Fruit fly (Drosophila melanogaster): ENCODE measurements around the gene dmrt99B.

The dmrt99B gene

DNA sequence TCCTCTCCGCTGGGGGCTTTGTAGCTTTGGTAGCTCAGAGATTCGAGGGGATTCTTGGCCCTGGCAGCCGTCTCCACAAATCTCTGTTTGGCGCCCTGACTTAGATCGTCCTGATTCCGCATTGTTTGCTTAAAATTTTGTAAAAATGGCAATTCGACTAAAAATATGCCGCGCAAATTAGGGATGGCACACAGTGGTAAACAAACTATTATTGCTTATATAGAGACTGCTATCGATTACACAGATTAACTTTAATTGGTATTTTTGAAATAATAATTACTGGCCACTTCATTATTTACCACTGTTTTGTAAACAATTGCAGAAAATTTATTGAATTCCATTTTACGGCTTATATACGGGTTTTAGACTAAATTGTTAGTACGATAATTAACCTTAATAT lies 32.4 kb downstream of the dmrt99B start, which contains the start of the genes Naa40 and CG18731 (continued):
- no peak for TF ChIP-seq maf-S (GFP tag; optimal IDR thresholded peaks at IDR 0.05)
- no peak for TF ChIP-seq ab (GFP tag; optimal IDR thresholded peaks at IDR 0.05)
- TF ChIP-seq CG1603 (tag; optimal IDR thresholded peaks at IDR 0.05) = peak; percentile 44
- TF ChIP-seq CHES-1-like (GFP tag; optimal IDR thresholded peaks at IDR 0.05) = peak; percentile 46
- TF ChIP-seq gfzf (GFP tag; optimal IDR thresholded peaks at IDR 0.05) = peak; percentile 77
- TF ChIP-seq CG16813 (GFP tag; IDR thresholded peaks at IDR 0.05; ENCODE audit: partially characterized antibody) = peak; percentile 63
- TF ChIP-seq Sry-δ (GFP tag; optimal IDR thresholded peaks at IDR 0.05) = peak; percentile 88
- no peak for TF ChIP-seq CG1832 (GFP tag; optimal IDR thresholded peaks at IDR 0.05)
- peak; percentile 75 for TF ChIP-seq Dp (GFP tag; optimal IDR thresholded peaks at IDR 0.05)
- peak; percentile 75 for TF ChIP-seq MBD-R2 (GFP tag; IDR thresholded peaks at IDR 0.05)
- no peak for TF ChIP-seq pita (GFP tag; optimal IDR thresholded peaks at IDR 0.05)
- TF ChIP-seq CG7271 (tag; optimal IDR thresholded peaks at IDR 0.05) = no peak
- TF ChIP-seq stwl (tag; optimal IDR thresholded peaks at IDR 0.05) = peak; percentile 38
- TF ChIP-seq D19B (GFP tag; optimal IDR thresholded peaks at IDR 0.05) = no peak
- TF ChIP-seq tap (tag; optimal IDR thresholded peaks at IDR 0.05) = no peak
- TF ChIP-seq CG13424 (tag; optimal IDR thresholded peaks at IDR 0.05) = no peak
- no peak for TF ChIP-seq CG32772 (GFP tag; IDR thresholded peaks at IDR 0.05)
- TF ChIP-seq CG13624 (GFP tag; optimal IDR thresholded peaks at IDR 0.05) = peak; percentile 3
- peak; percentile 63 for TF ChIP-seq Doc3 (GFP tag; IDR thresholded peaks at IDR 0.05; ENCODE audit: partially characterized antibody)
- peak; percentile 44 for TF ChIP-seq Lhr (GFP tag; optimal IDR thresholded peaks at IDR 0.05)
- peak; percentile 79 for TF ChIP-seq CG13287 (GFP tag; IDR thresholded peaks at IDR 0.05; ENCODE audit: partially characterized antibody)
- peak; percentile 65 for TF ChIP-seq knrl (GFP tag; IDR thresholded peaks at IDR 0.05; ENCODE audit: partially characterized antibody)
- peak; percentile 81; the same call in 2 of the 3 replicates for TF ChIP-seq Opbp (GFP tag; IDR thresholded peaks at IDR 0.05; ENCODE audit: partially characterized antibody)
- TF ChIP-seq inv (GFP tag; IDR thresholded peaks at IDR 0.05; ENCODE audit: partially characterized antibody) = peak; percentile 48; the same call in 1 of the 2 replicates
- TF ChIP-seq CG14050 (GFP tag; IDR thresholded peaks at IDR 0.05) = no peak
- peak; percentile 71 for TF ChIP-seq Dref (GFP tag; IDR thresholded peaks at IDR 0.05)
- no peak for TF ChIP-seq oc (tag; optimal IDR thresholded peaks at IDR 0.05)
- TF ChIP-seq CG11247 (GFP tag; IDR thresholded peaks at IDR 0.05) = no peak
- peak; percentile 74 for TF ChIP-seq amos (GFP tag; IDR thresholded peaks at IDR 0.05; ENCODE audit: partially characterized antibody)
- TF ChIP-seq az2 (GFP tag; optimal IDR thresholded peaks at IDR 0.05) = no peak
- TF ChIP-seq CG3847 (GFP tag; IDR thresholded peaks at IDR 0.05) = peak; percentile 59
- 0 out of 3 replicates have a peak, but pooled peaks have one; percentile 47 for TF ChIP-seq CG7963 (GFP tag; IDR thresholded peaks at IDR 0.05; ENCODE audit: partially characterized antibody)
- TF ChIP-seq grau (tag; optimal IDR thresholded peaks at IDR 0.05) = no peak
- no peak for TF ChIP-seq CG11398 (GFP tag; optimal IDR thresholded peaks at IDR 0.05)
- TF ChIP-seq CG17361 (GFP tag; IDR thresholded peaks at IDR 0.05) = no peak
- no peak for TF ChIP-seq CG12942 (GFP tag; optimal IDR thresholded peaks at IDR 0.05)
- TF ChIP-seq eyg (GFP tag; optimal IDR thresholded peaks at IDR 0.05) = no peak
- TF ChIP-seq phol (tag; optimal IDR thresholded peaks at IDR 0.05) = peak; percentile 18
- peak; percentile 59 for TF ChIP-seq CG34224 (GFP tag; IDR thresholded peaks at IDR 0.05; ENCODE audit: partially characterized antibody)
- TF ChIP-seq bbx (GFP tag; IDR thresholded peaks at IDR 0.05; ENCODE audit: partially characterized antibody) = peak; percentile 71
- peak; percentile 71 for TF ChIP-seq Bgb (GFP tag; IDR thresholded peaks at IDR 0.05; ENCODE audit: partially characterized antibody)
- no peak for TF ChIP-seq Xbp1 (GFP tag; optimal IDR thresholded peaks at IDR 0.05)
- no peak for TF ChIP-seq ssp (GFP tag; IDR thresholded peaks at IDR 0.05)
- no peak for TF ChIP-seq CG14860 (GFP tag; IDR thresholded peaks at IDR 0.05; ENCODE audit: partially characterized antibody)
- peak; percentile 62 for TF ChIP-seq sna (GFP tag; IDR thresholded peaks at IDR 0.05; ENCODE audit: partially characterized antibody)
- TF ChIP-seq BEAF-32 (GFP tag; optimal IDR thresholded peaks at IDR 0.05) = peak; percentile 79
- TF ChIP-seq row (GFP tag; IDR thresholded peaks at IDR 0.05) = peak; percentile 39; the same call in 1 of the 3 replicates
- TF ChIP-seq hbn (GFP tag; IDR thresholded peaks at IDR 0.05; ENCODE audit: partially characterized antibody) = peak; percentile 68
- no peak for TF ChIP-seq hth (optimal IDR thresholded peaks at IDR 0.05)

Measured in whole organism, embryonic.